Fruit fly (Drosophila melanogaster) whole organism, embryonic: Measurements from ENCODE around the gene Dyrk3.

Source experiments
- Aef1 ChIP-seq: fragments of 200-800 bp; sonication (Bioruptor generic); IDR thresholded peaks from 3 replicates; pipeline ENCODE4 v1.3.6; 2022; ENCODE audit warnings: missing biosample characterization, missing genetic modification characterization
- CG10431 ChIP-seq: fragments of 200-800 bp; sonication (Bioruptor generic); optimal IDR thresholded peaks from 3 replicates; lab custom pipeline; 2018; ENCODE audit warnings: missing biosample characterization, mild to moderate bottlenecking, missing genetic modification characterization
- CG11723 ChIP-seq: fragments of 200-800 bp; sonication (Bioruptor generic); optimal IDR thresholded peaks from 2 replicates; lab custom pipeline; 2017; ENCODE audit warnings: missing biosample characterization, mild to moderate bottlenecking, missing genetic modification characterization
- CG1233 ChIP-seq: fragments of 200-800 bp; sonication (Bioruptor generic); optimal IDR thresholded peaks from 4 replicates; lab custom pipeline; 2018; ENCODE audit warnings: missing biosample characterization, mild to moderate bottlenecking, missing genetic modification characterization
- CG12659 ChIP-seq: fragments of 200-800 bp; sonication (Bioruptor generic); optimal IDR thresholded peaks from 3 replicates; lab custom pipeline; 2017; ENCODE audit warnings: mild to moderate bottlenecking, missing biosample characterization, missing genetic modification reagents, missing genetic modification characterization
- CG16813 ChIP-seq: fragments of 200-800 bp; sonication (Bioruptor generic); IDR thresholded peaks from 3 replicates; pipeline ENCODE4 v1.3.6; 2022; ENCODE audit warnings: missing biosample characterization, missing genetic modification characterization; ENCODE audit not compliant: partially characterized antibody
- CG17359 ChIP-seq: fragments of 200-800 bp; sonication (Bioruptor generic); optimal IDR thresholded peaks from 3 replicates; lab custom pipeline; 2018; ENCODE audit warnings: missing biosample characterization, mild to moderate bottlenecking, missing genetic modification characterization, moderate library complexity
- CG17385 ChIP-seq: fragments of 200-800 bp; sonication (Bioruptor generic); optimal IDR thresholded peaks from 3 replicates; lab custom pipeline; 2018; ENCODE audit warnings: missing biosample characterization, mild to moderate bottlenecking, missing genetic modification characterization
- CG17568 ChIP-seq: fragments of 200-800 bp; sonication (Bioruptor generic); optimal IDR thresholded peaks from 2 replicates; lab custom pipeline; 2018; ENCODE audit warnings: missing biosample characterization, mild to moderate bottlenecking, missing genetic modification characterization, moderate library complexity
- CG17912 ChIP-seq: fragments of 200-800 bp; sonication (Bioruptor generic); optimal IDR thresholded peaks from 2 replicates; lab custom pipeline; 2018; ENCODE audit warnings: missing biosample characterization, mild to moderate bottlenecking, missing genetic modification characterization
- CG2199 ChIP-seq: fragments of 200-800 bp; sonication (Bioruptor generic); IDR thresholded peaks from 3 replicates; pipeline ENCODE4 v1.3.6; 2022; ENCODE audit warnings: missing biosample characterization, missing genetic modification characterization
- CG2875 ChIP-seq: fragments of 200-800 bp; sonication (Bioruptor generic); optimal IDR thresholded peaks from 2 replicates; lab custom pipeline; 2017; ENCODE audit warnings: missing biosample characterization, mild to moderate bottlenecking, missing genetic modification characterization, missing genetic modification reagents
- CG30020 ChIP-seq: fragments of 200-800 bp; optimal IDR thresholded peaks from 2 replicates; lab custom pipeline; 2019; ENCODE audit warnings: missing biosample characterization, mild to moderate bottlenecking, missing genetic modification characterization, moderate library complexity
- CG3281 ChIP-seq: fragments of 200-800 bp; sonication (Bioruptor generic); optimal IDR thresholded peaks from 3 replicates; lab custom pipeline; 2017; ENCODE audit warnings: missing biosample characterization, mild to moderate bottlenecking, missing genetic modification characterization
- CG33557 ChIP-seq: fragments of 200-800 bp; sonication (Bioruptor generic); optimal IDR thresholded peaks from 2 replicates; lab custom pipeline; 2019; ENCODE audit warnings: missing biosample characterization, mild to moderate bottlenecking, missing genetic modification characterization, moderate library complexity
- CG34376 ChIP-seq: fragments of 200-800 bp; sonication (Bioruptor generic); optimal IDR thresholded peaks from 2 replicates; lab custom pipeline; 2018; ENCODE audit warnings: missing biosample characterization, mild to moderate bottlenecking, missing genetic modification characterization
- CG4328 ChIP-seq: fragments of 200-800 bp; sonication (Bioruptor generic); optimal IDR thresholded peaks from 3 replicates; lab custom pipeline; 2017; ENCODE audit warnings: missing biosample characterization, missing genetic modification reagents, missing genetic modification characterization
- CG4424 ChIP-seq: fragments of 200-800 bp; sonication (Bioruptor generic); optimal IDR thresholded peaks from 3 replicates; lab custom pipeline; 2016; ENCODE audit warnings: missing biosample characterization, missing genetic modification characterization
- CG4617 ChIP-seq: fragments of 200-800 bp; sonication (Bioruptor generic); optimal IDR thresholded peaks from 3 replicates; lab custom pipeline; 2016; ENCODE audit warnings: missing biosample characterization, missing genetic modification characterization, borderline replicate concordance
- CG4707 ChIP-seq: fragments of 200-800 bp; sonication (Bioruptor generic); optimal IDR thresholded peaks from 2 replicates; lab custom pipeline; 2018; ENCODE audit warnings: missing biosample characterization, mild to moderate bottlenecking, missing genetic modification characterization, moderate library complexity
- CG5953 ChIP-seq: fragments of 200-800 bp; sonication (Bioruptor generic); IDR thresholded peaks from 2 replicates; pipeline ENCODE4 v1.3.6; 2022; ENCODE audit warnings: missing biosample characterization, missing genetic modification characterization
- CG6765 ChIP-seq: fragments of 200-800 bp; sonication (Bioruptor generic); optimal IDR thresholded peaks from 3 replicates; lab custom pipeline; 2017; ENCODE audit warnings: missing biosample characterization, mild to moderate bottlenecking, missing genetic modification characterization
- CG7963 ChIP-seq: fragments of 200-800 bp; sonication (Bioruptor generic); IDR thresholded peaks from 3 replicates; pipeline ENCODE4 v1.3.6; 2022; ENCODE audit warnings: missing biosample characterization, missing genetic modification characterization; ENCODE audit not compliant: partially characterized antibody
- CG8290 ChIP-seq, 3 experiments: fragments of 200-800 bp; sonication (Bioruptor generic); optimal IDR thresholded peaks; 2 replicates each; lab custom pipeline; 2016 to 2019; ENCODE audit warnings: missing biosample characterization in 3 of 3, missing genetic modification characterization in 3 of 3, mild to moderate bottlenecking in 2 of 3, moderate library complexity in 1 of 3
- CHES-1-like ChIP-seq: fragments of 200-800 bp; sonication (Bioruptor generic); optimal IDR thresholded peaks from 2 replicates; lab custom pipeline; 2016; ENCODE audit warnings: missing biosample characterization, missing genetic modification characterization
- E2f1 ChIP-seq: fragments of 200-800 bp; sonication (Bioruptor generic); IDR thresholded peaks from 2 replicates; pipeline ENCODE4 v1.3.6; 2022; ENCODE audit warnings: missing biosample characterization, missing genetic modification characterization
- HmgZ ChIP-seq: fragments of 200-800 bp; sonication (Bioruptor generic); optimal IDR thresholded peaks from 2 replicates; lab custom pipeline; 2018; ENCODE audit warnings: missing biosample characterization, mild to moderate bottlenecking, missing genetic modification characterization
- NK7.1 ChIP-seq: fragments of 200-800 bp; sonication (Bioruptor generic); optimal IDR thresholded peaks from 3 replicates; lab custom pipeline; 2016; ENCODE audit warnings: missing biosample characterization, missing genetic modification characterization
- Oli ChIP-seq: fragments of 200-800 bp; sonication (Bioruptor generic); optimal IDR thresholded peaks from 2 replicates; lab custom pipeline; 2018; ENCODE audit warnings: missing biosample characterization, mild to moderate bottlenecking, missing genetic modification characterization, moderate library complexity
- Opbp ChIP-seq: fragments of 200-800 bp; sonication (Bioruptor generic); IDR thresholded peaks from 3 replicates; pipeline ENCODE4 v1.3.6; 2022; ENCODE audit warnings: missing biosample characterization, missing genetic modification characterization; ENCODE audit not compliant: partially characterized antibody
- Rfx ChIP-seq: fragments of 200-800 bp; sonication (Bioruptor generic); IDR thresholded peaks from 2 replicates; pipeline ENCODE4 v1.3.6; 2022; ENCODE audit warnings: missing biosample characterization, missing genetic modification characterization
- Side ChIP-seq: fragments of 200-800 bp; sonication (Bioruptor generic); optimal IDR thresholded peaks from 2 replicates; lab custom pipeline; 2016; ENCODE audit warnings: missing biosample characterization, missing genetic modification characterization
- Sox100B ChIP-seq: fragments of 200-800 bp; sonication (Bioruptor generic); optimal IDR thresholded peaks from 3 replicates; lab custom pipeline; 2018; ENCODE audit warnings: missing biosample characterization, mild to moderate bottlenecking, missing genetic modification characterization
- Vsx1 ChIP-seq: fragments of 200-800 bp; sonication (Bioruptor generic); optimal IDR thresholded peaks from 2 replicates; lab custom pipeline; 2017; ENCODE audit warnings: missing biosample characterization, mild to moderate bottlenecking, missing genetic modification characterization, missing genetic modification reagents
- ab ChIP-seq: fragments of 200-800 bp; sonication (Bioruptor generic); optimal IDR thresholded peaks from 2 replicates; lab custom pipeline; 2016; ENCODE audit warnings: missing biosample characterization, missing genetic modification characterization
- ase ChIP-seq: fragments of 200-800 bp; sonication (Bioruptor generic); IDR thresholded peaks from 3 replicates; pipeline ENCODE4 v1.3.6; 2022; ENCODE audit warnings: missing biosample characterization, missing genetic modification characterization
- bowl ChIP-seq: fragments of 200-800 bp; sonication (Bioruptor generic); IDR thresholded peaks from 2 replicates; pipeline ENCODE4 v1.3.6; 2022; ENCODE audit warnings: missing biosample characterization, missing genetic modification characterization
- dmrt11E ChIP-seq: fragments of 200-800 bp; sonication (Bioruptor generic); optimal IDR thresholded peaks from 3 replicates; lab custom pipeline; 2018; ENCODE audit warnings: missing biosample characterization, mild to moderate bottlenecking, missing genetic modification characterization, moderate library complexity
- exex ChIP-seq: fragments of 200-800 bp; sonication (Bioruptor generic); optimal IDR thresholded peaks from 4 replicates; lab custom pipeline; 2018; ENCODE audit warnings: missing biosample characterization, mild to moderate bottlenecking, missing genetic modification characterization, moderate library complexity
- gem ChIP-seq: fragments of 200-800 bp; sonication (Bioruptor generic); optimal IDR thresholded peaks from 2 replicates; lab custom pipeline; 2019; ENCODE audit warnings: missing biosample characterization, mild to moderate bottlenecking, missing genetic modification characterization, moderate library complexity
- kah ChIP-seq: fragments of 200-800 bp; sonication (Bioruptor generic); optimal IDR thresholded peaks from 2 replicates; lab custom pipeline; 2018; ENCODE audit warnings: missing biosample characterization, mild to moderate bottlenecking, missing genetic modification characterization
- nerfin-1 ChIP-seq: fragments of 200-800 bp; sonication (Bioruptor generic); optimal IDR thresholded peaks from 3 replicates; lab custom pipeline; 2019; ENCODE audit warnings: missing biosample characterization, mild to moderate bottlenecking, missing genetic modification characterization, moderate library complexity
- nom ChIP-seq: fragments of 200-800 bp; sonication (Bioruptor generic); optimal IDR thresholded peaks from 2 replicates; lab custom pipeline; 2017; ENCODE audit warnings: missing biosample characterization, missing genetic modification characterization, mild to moderate bottlenecking, moderate library complexity, missing genetic modification reagents
- odd ChIP-seq: fragments of 200-800 bp; sonication (Bioruptor generic); optimal IDR thresholded peaks from 2 replicates; lab custom pipeline; 2017; ENCODE audit warnings: missing biosample characterization, mild to moderate bottlenecking, missing genetic modification characterization
- pfk ChIP-seq: fragments of 200-800 bp; sonication (Bioruptor generic); optimal IDR thresholded peaks from 2 replicates; lab custom pipeline; 2018; ENCODE audit warnings: missing biosample characterization, mild to moderate bottlenecking, missing genetic modification characterization, moderate library complexity
- sens ChIP-seq: fragments of 200-800 bp; sonication (Bioruptor generic); peaks from one replicate; lab custom pipeline; 2016; ENCODE audit warnings: missing biosample characterization, missing genetic modification characterization
- sisA ChIP-seq: fragments of 200-800 bp; sonication (Bioruptor generic); IDR thresholded peaks from 2 replicates; pipeline ENCODE4 v1.3.6; 2022; ENCODE audit warnings: missing biosample characterization, missing genetic modification characterization
- sug ChIP-seq: fragments of 200-800 bp; optimal IDR thresholded peaks from 2 replicates; lab custom pipeline; 2019; ENCODE audit warnings: missing biosample characterization, mild to moderate bottlenecking, missing genetic modification characterization, moderate library complexity
- tap ChIP-seq: fragments of 200-800 bp; optimal IDR thresholded peaks from 3 replicates; lab custom pipeline; 2019; ENCODE audit warnings: missing biosample characterization, mild to moderate bottlenecking, missing genetic modification characterization, moderate library complexity

Dyrk3 gene

DNA sequence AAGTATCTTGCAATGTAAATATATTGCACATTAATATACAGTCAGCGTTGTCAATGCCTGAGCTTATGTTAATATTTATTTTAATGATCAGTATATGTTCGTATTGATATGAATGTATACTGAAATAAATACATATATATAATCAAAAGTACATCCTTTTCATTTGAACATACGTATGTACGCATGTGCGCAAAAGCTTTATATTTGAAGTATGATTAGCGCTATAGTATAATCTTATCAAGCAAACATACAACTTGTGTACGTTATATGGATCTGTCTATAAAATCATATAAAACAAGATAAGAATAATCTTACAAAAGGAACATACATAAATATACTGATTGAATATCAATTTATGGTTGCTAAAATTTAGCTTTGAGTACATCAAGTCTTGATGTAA is 31.3 kb downstream of the Dyrk3 start (continued):
- peak; percentile 72 for TF ChIP-seq CG33557
- TF ChIP-seq Opbp (GFP tag; lab: Robert Waterston, UW), result no peak
- peak; percentile 8 for TF ChIP-seq CG17912 (GFP tag; lab: Kevin White, UChicago)
- no peak for TF ChIP-seq ab (GFP tag; lab: Kevin White, UChicago)
- TF ChIP-seq CG8290 (GFP tag; optimal IDR thresholded peaks at IDR 0.05; lab: Kevin White, UChicago), result no peak
- TF ChIP-seq CG8290 (tag; optimal IDR thresholded peaks at IDR 0.05; lab: Kevin White, UChicago), result peak in 1 of 2 experiments; percentile 43
- no peak for TF ChIP-seq E2f1 (GFP tag; lab: Robert Waterston, UW)
- TF ChIP-seq CG4617, result no peak
- peak; percentile 50 for TF ChIP-seq sug (tag; lab: Kevin White, UChicago)
- TF ChIP-seq CG1233 (GFP tag; lab: Kevin White, UChicago), result peak; percentile 0
- peak; percentile 60 for TF ChIP-seq CG10431 (GFP tag; lab: Kevin White, UChicago)
- TF ChIP-seq CHES-1-like (GFP tag; lab: Kevin White, UChicago), result no peak
- peak; percentile 58 for TF ChIP-seq tap (tag; lab: Kevin White, UChicago)
- peak; percentile 28 for TF ChIP-seq HmgZ (tag; lab: Kevin White, UChicago)
- peak; percentile 64 for TF ChIP-seq CG17568 (GFP tag; lab: Kevin White, UChicago)
- peak; percentile 38 for TF ChIP-seq dmrt11E (tag; lab: Kevin White, UChicago)
- TF ChIP-seq CG17359, result peak; percentile 27
- TF ChIP-seq pfk (GFP tag; lab: Kevin White, UChicago), result peak; percentile 55
- TF ChIP-seq gem (tag; lab: Kevin White, UChicago), result peak; percentile 0
- TF ChIP-seq Oli, result no peak
- no peak for TF ChIP-seq Side (GFP tag; lab: Kevin White, UChicago)
- TF ChIP-seq nerfin-1 (tag; lab: Kevin White, UChicago), result peak; percentile 36
- TF ChIP-seq CG2199 (GFP tag; lab: Robert Waterston, UW), result no peak
- peak; percentile 39 for TF ChIP-seq CG4328 (GFP tag; lab: Kevin White, UChicago)
- no peak for TF ChIP-seq bowl
- peak; percentile 2 for TF ChIP-seq CG2875 (GFP tag; lab: Kevin White, UChicago)
- TF ChIP-seq CG16813 (GFP tag; lab: Robert Waterston, UW), result no peak
- peak; percentile 62 for TF ChIP-seq odd
- no peak for TF ChIP-seq sisA (GFP tag; lab: Robert Waterston, UW)
- TF ChIP-seq Aef1 (GFP tag; lab: Robert Waterston, UW), result no peak
- peak; percentile 95 for TF ChIP-seq CG30020
- TF ChIP-seq Vsx1 (GFP tag; lab: Kevin White, UChicago), result peak; percentile 18
- peak; percentile 78 for TF ChIP-seq CG34376
- TF ChIP-seq CG3281 (GFP tag; lab: Kevin White, UChicago), result peak; percentile 40
- TF ChIP-seq CG6765 (GFP tag; lab: Kevin White, UChicago), result peak; percentile 5
- peak; percentile 44 for TF ChIP-seq CG12659 (GFP tag; lab: Kevin White, UChicago)
- no peak for TF ChIP-seq CG5953 (GFP tag; lab: Robert Waterston, UW)
- no peak for TF ChIP-seq CG4424 (GFP tag; lab: Kevin White, UChicago)
- no peak for TF ChIP-seq CG7963 (GFP tag; lab: Robert Waterston, UW)
- TF ChIP-seq Rfx (GFP tag; lab: Robert Waterston, UW), result no peak
- TF ChIP-seq CG17385, result peak; percentile 26
- TF ChIP-seq CG4707, result peak; percentile 3
- peak; percentile 94 for TF ChIP-seq exex (tag; lab: Kevin White, UChicago)
- TF ChIP-seq CG11723, result peak; percentile 46
- no peak for TF ChIP-seq NK7.1 (GFP tag; lab: Kevin White, UChicago)
- TF ChIP-seq kah (GFP tag; lab: Kevin White, UChicago), result peak; percentile 25
- peak; percentile 65 for TF ChIP-seq sens
- no peak for TF ChIP-seq ase (GFP tag; lab: Robert Waterston, UW)
- peak; percentile 70 for TF ChIP-seq nom
- TF ChIP-seq Sox100B (GFP tag; lab: Kevin White, UChicago), result peak; percentile 63
